Worm (Caenorhabditis elegans): ENCODE data around the gene C25F9.9.
A peak's percentile ranks its signal among the peaks of the same experiment; 100 is the strongest.

C25F9.9 gene

DNA sequence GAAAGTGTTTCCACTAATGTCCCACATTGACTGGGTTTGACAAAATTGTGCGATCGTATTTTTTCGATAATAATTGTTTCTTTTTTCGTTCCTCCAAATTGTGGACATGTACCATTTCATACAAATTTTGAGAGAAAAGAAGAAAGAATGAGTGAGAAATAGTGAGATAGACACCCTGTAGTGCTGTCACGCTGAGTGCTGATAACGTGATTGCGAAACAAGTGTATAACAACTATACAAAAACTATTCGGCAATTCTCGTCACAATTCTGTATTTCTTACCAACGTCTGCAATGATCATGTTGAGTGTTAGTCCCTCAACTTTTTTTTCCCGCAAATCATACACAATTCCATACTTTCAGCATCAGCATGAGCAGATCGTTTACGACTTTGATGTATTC is 19.9 kb downstream of the C25F9.9 start, which contains the start of gene C25F9.14:
C25F9.14 (plus strand) TSS at position 178 of the 400 bp plus-strand sequence.
- TF ChIP-seq efl-1 (optimal IDR thresholded peaks at IDR 0.05) (no peak), efl-1 (GFP tag; optimal IDR thresholded peaks at IDR 0.05 in 1 of 2) (peak in 1 of 2 experiments; percentile 21), snpc-4 (tag; optimal IDR thresholded peaks at IDR 0.05) (no peak), irx-1 (tag; optimal IDR thresholded peaks at IDR 0.05) (no peak), nhr-19 (GFP tag; conservative IDR thresholded peaks at IDR 0.05) (no peak)

DNA sequence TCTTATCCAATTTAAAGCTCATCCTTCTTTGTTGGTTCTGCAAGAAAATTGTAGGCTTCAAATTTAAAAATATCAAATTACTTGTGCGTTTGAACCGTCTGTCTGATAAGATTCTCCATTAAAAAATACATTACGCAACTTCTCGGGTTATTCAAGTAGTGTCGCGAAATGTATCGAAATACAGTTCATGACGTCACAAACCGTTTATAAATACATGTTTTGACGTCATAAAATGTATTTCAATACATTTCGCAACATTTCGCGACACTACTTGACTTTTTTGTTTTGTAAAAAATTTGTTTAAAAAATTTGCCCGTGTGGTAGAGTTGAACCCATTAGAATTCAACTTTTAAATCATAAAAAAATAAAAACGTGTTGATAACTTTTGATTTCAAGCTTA is 27.2 kb downstream of the C25F9.9 start:
- TF ChIP-seq ceh-8 (GFP tag; optimal IDR thresholded peaks at IDR 0.05) = no peak
- no peak for TF ChIP-seq sox-4 (tag; optimal IDR thresholded peaks at IDR 0.05)
- no peak for TF ChIP-seq unc-130 (tag; optimal IDR thresholded peaks at IDR 0.05)
- TF ChIP-seq nhr-28 (tag; optimal IDR thresholded peaks at IDR 0.05) = no peak
- TF ChIP-seq swsn-7 (tag; optimal IDR thresholded peaks at IDR 0.05) = no peak
- TF ChIP-seq hlh-17 (GFP tag; optimal IDR thresholded peaks at IDR 0.05; ENCODE audit: borderline replicate concordance) = no peak
- TF ChIP-seq pag-3 (tag; optimal IDR thresholded peaks at IDR 0.05; ENCODE audit: borderline replicate concordance, insufficient read depth) = no peak
- no peak for TF ChIP-seq C16A3.4 (tag; optimal IDR thresholded peaks at IDR 0.05)
- TF ChIP-seq irx-1 (tag; optimal IDR thresholded peaks at IDR 0.05) = no peak
- TF ChIP-seq isw-1 (GFP tag; IDR thresholded peaks at IDR 0.05) = no peak
- no peak for TF ChIP-seq nhr-47 (tag; optimal IDR thresholded peaks at IDR 0.05)
- no peak for TF ChIP-seq fkh-10 (GFP tag; optimal IDR thresholded peaks at IDR 0.05)
- no peak for TF ChIP-seq snu-23 (GFP tag; optimal IDR thresholded peaks at IDR 0.05)

DNA sequence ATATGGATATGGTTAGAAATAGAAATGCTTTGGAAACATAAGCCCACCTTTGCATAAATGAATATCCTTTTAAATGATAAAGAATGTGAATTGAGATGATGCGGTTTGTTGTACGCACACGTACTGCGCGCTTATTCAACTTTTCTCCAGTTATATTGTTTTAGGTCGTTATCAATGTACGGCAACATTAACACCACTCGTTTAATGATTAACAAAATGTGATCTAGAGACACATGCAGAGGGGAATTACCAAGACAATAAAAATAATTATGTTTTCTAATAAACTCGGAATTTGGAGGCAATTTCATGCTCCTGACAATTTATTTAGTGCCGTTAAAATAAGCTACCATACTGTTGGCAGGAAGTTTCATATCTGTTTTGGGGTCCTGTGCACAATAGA is 29.0 kb downstream of the C25F9.9 start, which contains the start of gene M04C3.1:
M04C3.1 (minus strand) TSS at position 164 of the 400 bp plus-strand sequence.
- peak; percentile 7 for TF ChIP-seq elt-2 (tag; optimal IDR thresholded peaks at IDR 0.05)
- TF ChIP-seq snpc-4 (tag; optimal IDR thresholded peaks at IDR 0.05) = no peak
- TF ChIP-seq egl-27 (tag; optimal IDR thresholded peaks at IDR 0.05) = no peak

DNA sequence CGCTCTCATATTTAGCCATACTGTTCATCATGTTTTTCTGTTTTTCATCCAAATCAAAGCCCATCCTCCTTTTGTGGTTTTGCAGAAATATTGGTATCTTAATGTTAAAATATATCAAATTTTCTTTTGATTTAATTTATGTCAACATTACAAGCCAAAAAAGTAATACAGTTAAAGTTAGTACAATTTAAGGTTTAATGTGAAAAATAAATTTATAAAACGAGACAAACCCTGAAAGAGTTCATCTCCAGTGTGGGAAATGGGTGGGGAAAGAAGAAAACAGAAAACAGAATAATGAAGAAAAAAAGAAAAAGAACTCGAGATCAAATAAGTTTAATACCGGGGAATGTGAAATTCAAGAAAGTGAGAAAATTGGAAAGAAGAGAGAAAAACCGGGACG is 32.4 kb downstream of the C25F9.9 start, which contains the start of gene M04C3.2:
M04C3.2 (minus strand) TSS at position 101 of the 400 bp plus-strand sequence.
- TF ChIP-seq ceh-8 (GFP tag; optimal IDR thresholded peaks at IDR 0.05) (no peak), nhr-84 (tag; optimal IDR thresholded peaks at IDR 0.05) (no peak), unc-62 (GFP tag; optimal IDR thresholded peaks at IDR 0.05) (no peak), hlh-17 (GFP tag; optimal IDR thresholded peaks at IDR 0.05; ENCODE audit: borderline replicate concordance) (no peak), lin-15B (tag; optimal IDR thresholded peaks at IDR 0.05) (no peak), C04F5.9 (tag; optimal IDR thresholded peaks at IDR 0.05) (no peak), ets-5 (GFP tag; IDR thresholded peaks at IDR 0.05) (no peak), mab-9 (GFP tag; IDR thresholded peaks at IDR 0.05) (no peak), nhr-76 (tag; optimal IDR thresholded peaks at IDR 0.05) (no peak), dpl-1 (GFP tag; optimal IDR thresholded peaks at IDR 0.05) (no peak), fos-1 (tag; optimal IDR thresholded peaks at IDR 0.05) (no peak), mef-2 (tag; optimal IDR thresholded peaks at IDR 0.05) (no peak), ceh-63 (GFP tag; optimal IDR thresholded peaks at IDR 0.05) (no peak), Y116A8C.19 (tag; optimal IDR thresholded peaks at IDR 0.05; ENCODE audit: borderline replicate concordance) (no peak), fkh-4 (tag; optimal IDR thresholded peaks at IDR 0.05; ENCODE audit: borderline replicate concordance) (no peak), nhr-85 (tag) (no peak), mep-1 (tag; optimal IDR thresholded peaks at IDR 0.05) (no peak), sptf-1 (tag; optimal IDR thresholded peaks at IDR 0.05) (no peak)

DNA sequence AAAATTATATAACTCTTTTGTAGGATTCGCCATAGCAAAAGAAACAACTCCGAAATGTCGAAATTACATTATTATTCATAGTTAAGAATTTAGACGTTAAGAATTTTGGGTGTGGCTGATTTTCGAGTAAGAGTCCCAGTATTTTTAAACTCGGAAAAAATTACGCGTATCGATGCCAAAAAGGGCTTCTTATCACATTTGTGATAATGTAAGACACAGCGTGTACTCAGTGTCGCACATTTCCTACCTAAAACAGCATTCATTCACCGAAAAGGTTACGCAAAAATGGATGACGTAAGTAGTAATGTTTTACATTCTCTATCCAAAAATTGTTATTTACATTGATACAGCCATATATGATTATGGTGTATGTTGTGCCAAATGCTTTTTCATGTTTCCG is 33.1 kb downstream of the C25F9.9 start, which contains the start of gene M04C3.5:
M04C3.5 (plus strand) TSS at position 190 of the 400 bp plus-strand sequence.
- no peak for TF ChIP-seq elt-2 (tag; optimal IDR thresholded peaks at IDR 0.05)
- TF ChIP-seq nhr-20 (tag; optimal IDR thresholded peaks at IDR 0.05) = no peak
- TF ChIP-seq isw-1 (GFP tag; IDR thresholded peaks at IDR 0.05) = no peak
